Worm (Caenorhabditis elegans) whole organism, midembryonic: ENCODE measurements around the gene K08C7.4.
"Not testable (repeated sequence)": the region's sequence is repeated elsewhere in the genome, so short reads cannot be mapped to it uniquely, and the experiment has no call there.

Experiments used
- T22C8.4 ChIP-seq: fragments of 200-800 bp; sonication (Bioruptor generic); IDR thresholded peaks from 2 replicates; pipeline ENCODE4 v1.3.6; 2022; ENCODE audit warnings: missing genetic modification characterization, missing compliant biosample characterization
- cog-1 ChIP-seq: sonication (generic microtip); optimal IDR thresholded peaks from 2 replicates; lab custom pipeline; 2016; ENCODE audit warnings: missing genetic modification characterization, missing compliant biosample characterization
- flt-1 ChIP-seq: fragments of 200-800 bp; sonication (Bioruptor generic); IDR thresholded peaks from 2 replicates; pipeline ENCODE4 v1.3.6; 2022; ENCODE audit warnings: missing genetic modification characterization, missing compliant biosample characterization
- klf-2 ChIP-seq: fragments of 200-800 bp; sonication (Bioruptor generic); conservative IDR thresholded peaks from 2 replicates; pipeline ENCODE4 v1.3.6; 2022; ENCODE audit warnings: missing genetic modification reagents, missing genetic modification characterization, missing compliant biosample characterization
- med-1 ChIP-seq: sonication (generic microtip); optimal IDR thresholded peaks from 2 replicates; lab custom pipeline; 2017; ENCODE audit warnings: missing genetic modification characterization, mild to moderate bottlenecking, missing compliant biosample characterization, antibody characterized with exemption, missing genetic modification reagents; ENCODE audit not compliant: insufficient read depth
- ref-1 ChIP-seq: fragments of 200-800 bp; sonication (Bioruptor generic); conservative IDR thresholded peaks from 2 replicates; pipeline ENCODE4 v1.3.6; 2022; ENCODE audit warnings: missing genetic modification reagents, missing genetic modification characterization, missing compliant biosample characterization
- tab-1 ChIP-seq: fragments of 200-800 bp; sonication (Bioruptor generic); IDR thresholded peaks from 2 replicates; pipeline ENCODE4 v1.3.6; 2022; ENCODE audit warnings: missing genetic modification characterization, missing compliant biosample characterization
- ztf-23 ChIP-seq: fragments of 200-800 bp; sonication (Bioruptor generic); IDR thresholded peaks from 2 replicates; pipeline ENCODE4 v1.3.6; 2022; ENCODE audit warnings: missing genetic modification reagents, missing genetic modification characterization, missing compliant biosample characterization
- ztf-29 ChIP-seq: fragments of 200-800 bp; sonication (Bioruptor generic); IDR thresholded peaks from 2 replicates; pipeline ENCODE4 v1.3.6; 2022; ENCODE audit warnings: missing genetic modification reagents, missing genetic modification characterization, missing compliant biosample characterization

Gene K08C7.4

ce11 chrIV:10701866-10702458 lies 21.7 kb upstream of the K08C7.4 start:
- no peak for TF ChIP-seq cog-1 (tag; lab: Kevin White, UChicago)
- no peak for TF ChIP-seq T22C8.4

- no peak for TF ChIP-seq cog-1 (tag; lab: Kevin White, UChicago)
- no peak for TF ChIP-seq flt-1 (GFP tag; lab: Robert Waterston, UW)
- TF ChIP-seq tab-1 (GFP tag; lab: Robert Waterston, UW), result no peak
- no peak for TF ChIP-seq ref-1 (GFP tag; lab: Robert Waterston, UW)
- TF ChIP-seq ztf-23 (GFP tag; lab: Robert Waterston, UW), result no peak
- TF ChIP-seq T22C8.4, result no peak
- no peak for TF ChIP-seq klf-2 (GFP tag; lab: Robert Waterston, UW)
- TF ChIP-seq ztf-29 (GFP tag; lab: Robert Waterston, UW), result no peak
- no peak for TF ChIP-seq med-1 (GFP tag; lab: Kevin White, UChicago)
These were observed 19.4 kb upstream of the K08C7.4 start, which contains the start of gene R102.11 for ce11 chrIV:10699660-10700059. Gene R102.11 (minus strand): TSS chrIV:10699760.

- no peak for TF ChIP-seq flt-1 (GFP tag; lab: Robert Waterston, UW)
- no peak for TF ChIP-seq med-1 (GFP tag; lab: Kevin White, UChicago)
- TF ChIP-seq ztf-23 (GFP tag; lab: Robert Waterston, UW), result no peak
These were observed 18.7 kb upstream of the K08C7.4 start for ce11 chrIV:10699000-10699399.

- no peak for TF ChIP-seq ref-1 (GFP tag; lab: Robert Waterston, UW)
- no peak for TF ChIP-seq ztf-23 (GFP tag; lab: Robert Waterston, UW)
- TF ChIP-seq tab-1 (GFP tag; lab: Robert Waterston, UW), result 0 out of 2 replicates have a peak, but pooled peaks have one; percentile 29
These were observed 18.2 kb upstream of the K08C7.4 start for ce11 chrIV:10698486-10698885.

ce11 chrIV:10697022-10697979 lies 17.0 kb upstream of the K08C7.4 start, which contains the start of gene allo-1:
Gene allo-1 (minus strand): TSS chrIV:10697072.
- TF ChIP-seq ztf-23 (GFP tag; lab: Robert Waterston, UW) (no peak), klf-2 (GFP tag; lab: Robert Waterston, UW) (no peak), cog-1 (tag; lab: Kevin White, UChicago) (no peak), flt-1 (GFP tag; lab: Robert Waterston, UW) (no peak), med-1 (GFP tag; lab: Kevin White, UChicago) (no peak), tab-1 (GFP tag; lab: Robert Waterston, UW) (no peak), ref-1 (GFP tag; lab: Robert Waterston, UW) (no peak), ztf-29 (GFP tag; lab: Robert Waterston, UW) (no peak)

- TF ChIP-seq ref-1 (GFP tag; lab: Robert Waterston, UW) (no peak), ztf-29 (GFP tag; lab: Robert Waterston, UW) (no peak)
These were observed 14.9 kb upstream of the K08C7.4 start, which contains the start of gene R102.4 for ce11 chrIV:10695203-10695602. Gene R102.4 (minus strand): TSS chrIV:10695303.

ce11 chrIV:10690139-10690538 lies 9.9 kb upstream of the K08C7.4 start, which contains the start of gene R102.8:
Gene R102.8 (minus strand): TSS chrIV:10690239.
- TF ChIP-seq ztf-29 (GFP tag; lab: Robert Waterston, UW) (no peak), ztf-23 (GFP tag; lab: Robert Waterston, UW) (no peak), ref-1 (GFP tag; lab: Robert Waterston, UW) (no peak), cog-1 (tag; lab: Kevin White, UChicago) (no peak), flt-1 (GFP tag; lab: Robert Waterston, UW) (no peak), med-1 (GFP tag; lab: Kevin White, UChicago) (no peak), T22C8.4 (no peak), klf-2 (GFP tag; lab: Robert Waterston, UW) (no peak), tab-1 (GFP tag; lab: Robert Waterston, UW) (no peak)

- TF ChIP-seq T22C8.4, result no peak
- no peak for TF ChIP-seq flt-1 (GFP tag; lab: Robert Waterston, UW)
- no peak for TF ChIP-seq ztf-23 (GFP tag; lab: Robert Waterston, UW)
These were observed 8.8 kb upstream of the K08C7.4 start, which contains the start of gene R102.3 for ce11 chrIV:10688972-10689567. Gene R102.3 (plus strand): TSS chrIV:10689517.

ce11 chrIV:10687307-10687706 lies 7.0 kb upstream of the K08C7.4 start, which contains the start of gene R102.2:
Gene R102.2 (plus strand): TSS chrIV:10687607.
- TF ChIP-seq med-1 (GFP tag; lab: Kevin White, UChicago); flt-1 (GFP tag; lab: Robert Waterston, UW); ztf-29 (GFP tag; lab: Robert Waterston, UW): not testable (repeated sequence)
